Fruit fly (Drosophila melanogaster): ENCODE results near the gene aop.
A peak's percentile ranks its signal among the peaks of the same experiment; 100 is the strongest.

aop gene

DNA sequence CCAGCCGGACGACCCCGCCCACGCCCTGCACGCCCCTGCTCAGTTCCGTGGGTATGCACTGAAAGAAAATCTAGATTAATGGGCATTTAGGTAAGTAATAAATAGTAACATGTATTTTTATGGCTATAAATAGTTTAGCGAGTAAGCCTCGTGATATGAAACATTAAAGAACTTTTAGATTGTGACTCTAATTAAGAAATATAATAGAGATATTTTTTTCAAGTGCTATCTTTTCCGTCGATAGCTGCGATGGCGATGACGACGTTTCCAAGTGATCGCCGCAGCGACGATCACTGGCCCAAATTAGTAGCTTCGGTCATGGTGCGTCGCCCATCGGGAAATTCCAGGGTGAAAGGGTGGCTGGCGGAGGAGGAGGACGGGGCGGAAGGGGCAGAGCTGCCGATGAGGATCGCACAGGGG is 1.6 kb upstream of the aop start (continued):
- peak; percentile 75 for TF ChIP-seq fru (GFP tag; optimal IDR thresholded peaks at IDR 0.05)
- peak; percentile 67 for TF ChIP-seq OdsH (GFP tag; optimal IDR thresholded peaks at IDR 0.05)

dm6 chr2L:2179366-2179765 is 812 bp upstream of the aop start:
- TF ChIP-seq h (GFP tag; optimal IDR thresholded peaks at IDR 0.05) (peak; percentile 30), brk (GFP tag; optimal IDR thresholded peaks at IDR 0.05) (no peak), sv (GFP tag; optimal IDR thresholded peaks at IDR 0.05) (peak; percentile 37)

DNA sequence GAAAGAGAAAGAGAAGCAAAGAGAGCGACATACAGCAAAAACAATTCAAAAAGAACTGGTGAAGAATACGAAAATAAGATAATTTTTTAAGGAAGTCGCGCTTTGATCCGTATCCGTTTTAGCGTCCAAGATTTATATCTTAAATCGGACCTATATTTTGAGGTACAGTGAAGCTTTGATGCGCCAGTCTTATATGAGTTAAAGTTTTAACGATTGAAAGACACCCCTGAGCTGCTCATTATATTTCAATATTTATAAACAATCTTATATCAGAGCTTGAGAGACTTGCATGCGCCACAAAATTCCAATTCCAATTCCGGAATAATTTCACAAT is 223 bp upstream of the aop start:
- TF ChIP-seq foxo (GFP tag; optimal IDR thresholded peaks at IDR 0.05) (peak; percentile 14 to 34), sage (GFP tag; optimal IDR thresholded peaks at IDR 0.05) (no peak), tai (GFP tag; optimal IDR thresholded peaks at IDR 0.05) (no peak), ey (GFP tag; optimal IDR thresholded peaks at IDR 0.05) (peak; percentile 13)

DNA sequence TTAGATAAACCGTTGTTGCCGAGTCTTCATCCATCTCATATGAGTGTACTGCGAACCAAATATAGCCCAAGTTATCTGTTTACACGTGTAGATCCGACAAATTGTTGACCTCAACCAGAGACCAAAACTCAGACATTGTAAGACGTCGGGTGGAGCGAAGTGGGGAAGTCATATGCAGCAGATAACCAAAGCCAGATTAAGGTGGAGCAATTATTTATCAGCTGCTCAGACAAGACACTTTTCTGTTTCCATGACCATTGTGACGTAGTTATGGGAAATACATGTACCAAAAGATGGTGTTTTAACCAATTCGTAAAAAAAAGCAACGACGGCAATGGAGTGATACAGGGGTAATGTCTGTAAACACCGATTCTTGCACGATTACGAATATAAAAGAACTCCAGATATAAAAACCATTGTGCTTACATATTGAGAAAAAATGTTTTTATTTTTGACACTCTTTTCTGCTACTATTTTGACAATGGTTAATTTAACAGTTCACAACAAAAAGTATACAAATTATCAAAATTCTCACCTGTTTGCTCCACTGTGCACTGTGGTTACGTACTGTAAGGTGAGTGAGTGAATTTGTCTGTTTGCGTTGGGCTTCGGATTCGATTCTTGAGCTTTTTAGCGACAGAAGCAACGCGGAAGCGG is 1.1 kb downstream of the aop start:
- TF ChIP-seq h (GFP tag; optimal IDR thresholded peaks at IDR 0.05) (peak; percentile 63), fru (GFP tag; optimal IDR thresholded peaks at IDR 0.05) (peak; percentile 74), Rel (GFP tag; optimal IDR thresholded peaks at IDR 0.05) (no peak), Rel (tag; optimal IDR thresholded peaks at IDR 0.05) (peak; percentile 55), Sp1 (GFP tag; optimal IDR thresholded peaks at IDR 0.05) (peak; percentile 31), rgr (GFP tag; optimal IDR thresholded peaks at IDR 0.05) (peak; percentile 65), lola (GFP tag; optimal IDR thresholded peaks at IDR 0.05) (no peak), jim (GFP tag; optimal IDR thresholded peaks at IDR 0.05) (no peak), Hr83 (GFP tag; optimal IDR thresholded peaks at IDR 0.05; ENCODE audit: poor library complexity, severe bottlenecking) (peak; percentile 15), brk (GFP tag; optimal IDR thresholded peaks at IDR 0.05) (no peak), pan (optimal IDR thresholded peaks at IDR 0.05) (no peak), Dfd (GFP tag; optimal IDR thresholded peaks at IDR 0.05) (no peak), dmrt93B (GFP tag; optimal IDR thresholded peaks at IDR 0.05) (peak; percentile 43), foxo (GFP tag; optimal IDR thresholded peaks at IDR 0.05) (peak in 1 of 2 experiments; percentile 72), ey (GFP tag; optimal IDR thresholded peaks at IDR 0.05) (peak; percentile 52), CrebA (GFP tag; optimal IDR thresholded peaks at IDR 0.05; ENCODE audit: borderline replicate concordance) (no peak), sv (GFP tag; optimal IDR thresholded peaks at IDR 0.05) (peak; percentile 45), CG9705 (GFP tag; optimal IDR thresholded peaks at IDR 0.05) (no peak), HLH106 (tag; optimal IDR thresholded peaks at IDR 0.05) (peak; percentile 46), sage (GFP tag; optimal IDR thresholded peaks at IDR 0.05) (no peak), OdsH (GFP tag; optimal IDR thresholded peaks at IDR 0.05) (peak; percentile 38), Mio (GFP tag; optimal IDR thresholded peaks at IDR 0.05) (no peak), tai (GFP tag; optimal IDR thresholded peaks at IDR 0.05) (peak; percentile 29), Abd-B (GFP tag; optimal IDR thresholded peaks at IDR 0.05) (no peak), Hr78 (GFP tag; optimal IDR thresholded peaks at IDR 0.05) (no peak), Myc (optimal IDR thresholded peaks at IDR 0.05) (no peak), Vsx2 (GFP tag; optimal IDR thresholded peaks at IDR 0.05; ENCODE audit: partially characterized antibody) (no peak), dl (GFP tag; optimal IDR thresholded peaks at IDR 0.05; ENCODE audit: insufficient read depth in 1 of 2, partially characterized antibody in 2 of 2) (no peak), CG32264 (GFP tag; optimal IDR thresholded peaks at IDR 0.05) (no peak), Dif (GFP tag; optimal IDR thresholded peaks at IDR 0.05; ENCODE audit: partially characterized antibody) (no peak), Jra (GFP tag; optimal IDR thresholded peaks at IDR 0.05) (no peak), usp (GFP tag; optimal IDR thresholded peaks at IDR 0.05) (no peak), GATAd (GFP tag; optimal IDR thresholded peaks at IDR 0.05) (no peak), dsf (GFP tag; optimal IDR thresholded peaks at IDR 0.05; ENCODE audit: borderline replicate concordance) (no peak), psq (GFP tag; optimal IDR thresholded peaks at IDR 0.05) (no peak), br (GFP tag; optimal IDR thresholded peaks at IDR 0.05) (peak; percentile 49), Hnf4 (GFP tag; optimal IDR thresholded peaks at IDR 0.05) (peak; percentile 38), woc (GFP tag; optimal IDR thresholded peaks at IDR 0.05) (peak; percentile 59), N (GFP tag; optimal IDR thresholded peaks at IDR 0.05) (no peak)
